Fruit fly (Drosophila melanogaster): ENCODE measurements around the gene GstT3.
A peak's percentile ranks its signal among the peaks of the same experiment; 100 is the strongest.

GstT3 gene

DNA sequence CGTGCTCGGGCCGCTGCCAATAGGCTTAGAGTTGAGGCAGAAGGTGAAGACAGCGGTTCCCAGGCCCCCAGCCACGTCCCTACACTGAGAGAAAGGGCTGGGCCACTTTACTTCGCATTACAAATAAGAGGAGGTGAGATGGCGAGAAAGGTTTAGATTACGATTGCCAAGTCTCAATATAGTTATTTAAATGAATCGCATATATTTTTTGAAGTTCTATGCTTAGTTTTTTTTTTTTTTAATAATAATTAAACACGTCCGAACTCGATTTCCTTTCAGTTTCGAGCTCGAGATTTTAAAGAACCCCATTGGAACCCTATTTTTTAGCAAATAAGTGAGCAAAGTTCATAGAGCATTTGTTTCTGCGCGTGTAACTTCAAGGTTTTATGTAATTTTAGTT is 40.5 kb downstream of the GstT3 start (continued):
- no peak for TF ChIP-seq abd-A (tag; optimal IDR thresholded peaks at IDR 0.05)
- TF ChIP-seq CG8388 (GFP tag; optimal IDR thresholded peaks at IDR 0.05): peak; percentile 26
- TF ChIP-seq aop (GFP tag; IDR thresholded peaks at IDR 0.05): no peak
- TF ChIP-seq CG15011 (GFP tag; optimal IDR thresholded peaks at IDR 0.05): no peak
- peak in 1 of 3 experiments; percentile 6 for TF ChIP-seq lola (GFP tag; optimal IDR thresholded peaks at IDR 0.05)
- no peak for TF ChIP-seq CG1832 (GFP tag; optimal IDR thresholded peaks at IDR 0.05)
- peak; percentile 30 for TF ChIP-seq NC2β (GFP tag; optimal IDR thresholded peaks at IDR 0.05)
- TF ChIP-seq CG9727 (GFP tag; optimal IDR thresholded peaks at IDR 0.05): peak; percentile 20
- TF ChIP-seq H15 (GFP tag; IDR thresholded peaks at IDR 0.05): 0 out of 3 replicates have a peak, but pooled peaks have one; percentile 34
- peak; percentile 15 for TF ChIP-seq CG2875 (GFP tag; optimal IDR thresholded peaks at IDR 0.05)
- peak; percentile 47 for TF ChIP-seq CG17359 (tag; optimal IDR thresholded peaks at IDR 0.05)
- no peak for TF ChIP-seq CG11398 (GFP tag; optimal IDR thresholded peaks at IDR 0.05)
- TF ChIP-seq CG18476 (GFP tag; optimal IDR thresholded peaks at IDR 0.05): peak; percentile 19
- TF ChIP-seq tin (GFP tag; optimal IDR thresholded peaks at IDR 0.05): peak; percentile 61
- TF ChIP-seq ash1 (GFP tag; optimal IDR thresholded peaks at IDR 0.05): no peak
- peak in 1 of 2 experiments; percentile 59 for TF ChIP-seq eve (GFP tag; optimal IDR thresholded peaks at IDR 0.05)
- TF ChIP-seq CG5953 (GFP tag; IDR thresholded peaks at IDR 0.05): no peak
- no peak for TF ChIP-seq CkIIα-i1 (GFP tag; IDR thresholded peaks at IDR 0.05)
- TF ChIP-seq Med (GFP tag): peak; percentile 87
- peak; percentile 60 for TF ChIP-seq lmd (GFP tag; IDR thresholded peaks at IDR 0.05)
- TF ChIP-seq CG11093 (GFP tag; IDR thresholded peaks at IDR 0.05): no peak
- TF ChIP-seq Oaz (GFP tag; IDR thresholded peaks at IDR 0.05): no peak
- TF ChIP-seq dmrt99B (tag; optimal IDR thresholded peaks at IDR 0.05): peak; percentile 67
- TF ChIP-seq CG12104 (GFP tag; optimal IDR thresholded peaks at IDR 0.05): peak; percentile 51
- peak; percentile 34; the same call in 1 of the 2 replicates for TF ChIP-seq sob (GFP tag; IDR thresholded peaks at IDR 0.05)
- TF ChIP-seq chif (GFP tag; optimal IDR thresholded peaks at IDR 0.05): peak; percentile 36 to 41
- no peak for TF ChIP-seq Side (GFP tag; optimal IDR thresholded peaks at IDR 0.05)
- peak; percentile 37; the same call in 1 of the 2 replicates for TF ChIP-seq Rfx (GFP tag; IDR thresholded peaks at IDR 0.05)
- TF ChIP-seq ab (GFP tag; optimal IDR thresholded peaks at IDR 0.05): peak; percentile 29
- no peak for TF ChIP-seq nerfin-1 (tag; optimal IDR thresholded peaks at IDR 0.05)
- peak; percentile 38 for TF ChIP-seq mam (GFP tag; optimal IDR thresholded peaks at IDR 0.05)
- peak; percentile 59 for TF ChIP-seq Sox102F (GFP tag; optimal IDR thresholded peaks at IDR 0.05)
- peak; percentile 38; the same call in 1 of the 2 replicates for TF ChIP-seq seq (GFP tag; IDR thresholded peaks at IDR 0.05)
- TF ChIP-seq Aef1 (GFP tag; IDR thresholded peaks at IDR 0.05): no peak
- TF ChIP-seq unpg (GFP tag; optimal IDR thresholded peaks at IDR 0.05): peak; percentile 52
- TF ChIP-seq pan (optimal IDR thresholded peaks at IDR 0.05): no peak
- TF ChIP-seq pan (GFP tag; optimal IDR thresholded peaks at IDR 0.05 in 1 of 2, IDR thresholded peaks at IDR 0.05 in 1 of 2): peak in 1 of 2 experiments; percentile 31
- peak; percentile 58; the same call in 1 of the 3 replicates for TF ChIP-seq CG34422 (GFP tag; IDR thresholded peaks at IDR 0.05)
- TF ChIP-seq Atf3 (GFP tag; optimal IDR thresholded peaks at IDR 0.05): no peak
- peak; percentile 24 for TF ChIP-seq dmrt11E (tag; optimal IDR thresholded peaks at IDR 0.05)
- peak; percentile 39; the same call in 1 of the 2 replicates for TF ChIP-seq vvl (GFP tag; IDR thresholded peaks at IDR 0.05)
- TF ChIP-seq Hmr (GFP tag; optimal IDR thresholded peaks at IDR 0.05): peak; percentile 44
- TF ChIP-seq CG12155 (GFP tag; optimal IDR thresholded peaks at IDR 0.05): peak; percentile 18
- peak; percentile 55 for TF ChIP-seq CG17385 (GFP tag; optimal IDR thresholded peaks at IDR 0.05)
- TF ChIP-seq PHDP (tag; optimal IDR thresholded peaks at IDR 0.05): peak; percentile 41
- 0 out of 3 replicates have a peak, but pooled peaks have one; percentile 48 for TF ChIP-seq ci (GFP tag; IDR thresholded peaks at IDR 0.05)
- peak; percentile 6 for TF ChIP-seq CG1233 (GFP tag; optimal IDR thresholded peaks at IDR 0.05)
- TF ChIP-seq CG10654 (GFP tag; optimal IDR thresholded peaks at IDR 0.05): no peak

Data from whole organism, embryonic.